Worm (Caenorhabditis elegans) whole organism, L4/young adult: Measurements from ENCODE around the gene K08D9.4.

Experiments
- W03F9.2 ChIP-seq: fragments of 150-350 bp; optimal IDR thresholded peaks from 2 replicates; lab custom pipeline; 2014; ENCODE audit warnings: missing biosample characterization, missing genetic modification characterization
- dao-5 ChIP-seq: sonication (generic microtip); optimal IDR thresholded peaks from 2 replicates; lab custom pipeline; 2016; ENCODE audit warnings: missing genotype, missing genetic modification characterization, moderate library complexity, missing compliant biosample characterization

DNA sequence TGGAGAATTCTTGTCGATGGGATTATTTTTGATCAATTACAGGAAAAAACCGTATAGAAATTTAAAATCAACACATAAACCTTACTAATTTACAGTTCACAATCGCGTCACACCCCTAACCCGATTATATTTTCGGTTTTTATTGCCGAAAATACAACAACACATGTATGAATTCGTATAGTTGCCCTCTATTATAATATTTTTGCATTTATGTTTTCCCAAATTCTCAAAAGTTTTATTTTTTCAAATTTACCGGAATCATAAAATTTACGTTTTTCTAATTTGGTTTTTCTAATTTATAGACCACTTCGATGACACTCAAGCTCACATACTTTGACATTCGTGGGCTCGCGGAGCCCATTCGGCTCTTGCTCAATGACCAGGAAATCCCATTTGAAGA lies 42.8 kb upstream of the K08D9.4 start, which contains the start of gene gst-23:
- TF ChIP-seq W03F9.2 (no peak), dao-5 (no peak)
